Fruit fly (Drosophila melanogaster): ENCODE measurements around the gene CG18473.

The CG18473 gene

DNA sequence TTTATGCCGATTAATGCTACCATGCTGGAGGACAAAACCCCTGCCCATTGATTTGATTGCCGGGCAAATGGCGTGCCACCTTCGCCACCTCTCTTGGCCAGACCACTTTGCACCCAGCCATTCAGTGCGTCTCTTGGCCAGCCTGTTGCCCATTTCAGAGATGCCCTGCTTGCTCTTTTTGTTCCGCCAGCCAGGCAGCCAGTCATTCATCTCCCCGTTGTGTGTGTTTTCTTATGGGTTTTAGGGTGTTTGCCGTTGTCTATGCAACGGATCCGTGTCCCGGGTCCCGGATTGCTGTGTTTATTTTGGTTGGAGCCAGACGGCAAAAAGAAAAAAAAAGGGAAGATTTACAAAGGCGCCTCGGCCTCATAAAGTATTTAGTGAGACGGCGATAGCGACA, 32.9 kb downstream of the CG18473 start:
- no peak for TF ChIP-seq bab1 (GFP tag; optimal IDR thresholded peaks at IDR 0.05)
- no peak for TF ChIP-seq Crg-1 (GFP tag; optimal IDR thresholded peaks at IDR 0.05)
- no peak for TF ChIP-seq Hr96 (GFP tag; optimal IDR thresholded peaks at IDR 0.05)
- TF ChIP-seq CG14711 (tag; optimal IDR thresholded peaks at IDR 0.05), result no peak
- TF ChIP-seq ovo (GFP tag; optimal IDR thresholded peaks at IDR 0.05), result no peak
- TF ChIP-seq toe (GFP tag; optimal IDR thresholded peaks at IDR 0.05), result no peak
- no peak for TF ChIP-seq Mnt (GFP tag; optimal IDR thresholded peaks at IDR 0.05)
- no peak for TF ChIP-seq CG12768 (GFP tag; optimal IDR thresholded peaks at IDR 0.05)
- TF ChIP-seq CG7045 (GFP tag; optimal IDR thresholded peaks at IDR 0.05), result no peak

- TF ChIP-seq CG7101 (tag; optimal IDR thresholded peaks at IDR 0.05) (no peak), cnc (optimal IDR thresholded peaks at IDR 0.05) (no peak), Mnt (GFP tag; optimal IDR thresholded peaks at IDR 0.05) (no peak), cic (GFP tag; optimal IDR thresholded peaks at IDR 0.05) (no peak), CG5204 (GFP tag; optimal IDR thresholded peaks at IDR 0.05) (no peak), bab1 (GFP tag; optimal IDR thresholded peaks at IDR 0.05) (no peak)
These were observed 34.8 kb downstream of the CG18473 start, which contains the start of gene Or85f for dm6 chr3R:9397890-9398289. Gene Or85f, plus strand, starts transcription at chr3R:9398190.

dm6 chr3R:9399074-9399473, 36.0 kb downstream of the CG18473 start:
- TF ChIP-seq Crg-1 (GFP tag; optimal IDR thresholded peaks at IDR 0.05), result no peak
- no peak for TF ChIP-seq CG5204 (GFP tag; optimal IDR thresholded peaks at IDR 0.05)
- TF ChIP-seq Clk (GFP tag; optimal IDR thresholded peaks at IDR 0.05), result no peak

DNA sequence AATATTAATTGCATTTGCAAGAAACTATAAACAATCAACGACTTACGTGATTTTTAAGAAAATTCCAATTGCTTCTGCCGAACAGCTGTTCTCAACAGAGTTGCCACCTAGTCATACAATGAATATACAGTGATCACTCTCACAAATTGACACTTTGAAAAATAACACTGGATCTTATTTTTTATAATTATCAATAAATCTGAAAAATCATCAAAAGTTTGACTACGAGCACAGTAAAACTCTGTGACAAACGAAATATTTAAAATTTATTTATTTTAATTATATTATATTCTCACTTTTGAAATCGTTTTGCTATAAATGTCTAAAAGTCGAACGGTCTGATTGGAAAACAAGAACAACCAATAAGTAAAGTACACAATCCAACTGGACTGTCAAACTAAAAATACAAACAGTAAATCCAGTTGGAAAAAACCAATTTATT, 36.9 kb downstream of the CG18473 start, which contains the start of gene CG34117:
TSS of gene CG34117 (minus strand) at position 103 of the 442 bp plus-strand sequence.
- TF ChIP-seq ovo (GFP tag; optimal IDR thresholded peaks at IDR 0.05) (no peak), CG33017 (tag; optimal IDR thresholded peaks at IDR 0.05) (peak; percentile 76), CG7045 (GFP tag; optimal IDR thresholded peaks at IDR 0.05) (peak; percentile 65), CG7101 (tag; optimal IDR thresholded peaks at IDR 0.05) (peak; percentile 89), Mnt (GFP tag; optimal IDR thresholded peaks at IDR 0.05) (peak; percentile 62), toe (GFP tag; optimal IDR thresholded peaks at IDR 0.05) (peak; percentile 62), CG1620 (GFP tag; optimal IDR thresholded peaks at IDR 0.05) (peak; percentile 69), CG14711 (tag; optimal IDR thresholded peaks at IDR 0.05) (peak; percentile 84), bab1 (GFP tag; optimal IDR thresholded peaks at IDR 0.05) (peak; percentile 93), CG11617 (GFP tag; optimal IDR thresholded peaks at IDR 0.05) (peak; percentile 82), pad (GFP tag; optimal IDR thresholded peaks at IDR 0.05) (peak; percentile 56), CG12768 (GFP tag; optimal IDR thresholded peaks at IDR 0.05) (peak; percentile 72), Clk (GFP tag; optimal IDR thresholded peaks at IDR 0.05) (peak; percentile 5), CG5204 (GFP tag; optimal IDR thresholded peaks at IDR 0.05) (peak; percentile 52), tj (GFP tag; optimal IDR thresholded peaks at IDR 0.05) (peak; percentile 52), cic (GFP tag; optimal IDR thresholded peaks at IDR 0.05) (no peak), kay (GFP tag; ENCODE audit: borderline replicate concordance) (no peak), cnc (optimal IDR thresholded peaks at IDR 0.05) (no peak), Crg-1 (GFP tag; optimal IDR thresholded peaks at IDR 0.05) (peak; percentile 70), Hr96 (GFP tag; optimal IDR thresholded peaks at IDR 0.05) (peak; percentile 34)

dm6 chr3R:9401127-9401603, 38.1 kb downstream of the CG18473 start, which contains the start of the genes RpL34b and CG8132:
Gene RpL34b, minus strand, starts transcription at chr3R:9401226.
Gene CG8132, plus strand, starts transcription at chr3R:9401495.
- TF ChIP-seq CG5204 (GFP tag; optimal IDR thresholded peaks at IDR 0.05), result peak; percentile 96
- peak; percentile 97 for TF ChIP-seq toe (GFP tag; optimal IDR thresholded peaks at IDR 0.05)
- TF ChIP-seq bab1 (GFP tag; optimal IDR thresholded peaks at IDR 0.05), result peak; percentile 97
- peak; percentile 100 for TF ChIP-seq Mnt (GFP tag; optimal IDR thresholded peaks at IDR 0.05)
- peak; percentile 88 for TF ChIP-seq cic (GFP tag; optimal IDR thresholded peaks at IDR 0.05)
- peak; percentile 97 for TF ChIP-seq CG11617 (GFP tag; optimal IDR thresholded peaks at IDR 0.05)
- TF ChIP-seq CG33017 (tag; optimal IDR thresholded peaks at IDR 0.05), result peak; percentile 97
- TF ChIP-seq Clk (GFP tag; optimal IDR thresholded peaks at IDR 0.05), result peak; percentile 94
- TF ChIP-seq CG7045 (GFP tag; optimal IDR thresholded peaks at IDR 0.05), result peak; percentile 95
- no peak for TF ChIP-seq cnc (optimal IDR thresholded peaks at IDR 0.05)
- TF ChIP-seq CG7101 (tag; optimal IDR thresholded peaks at IDR 0.05), result peak; percentile 98
- TF ChIP-seq ovo (GFP tag; optimal IDR thresholded peaks at IDR 0.05), result peak; percentile 98
- TF ChIP-seq CG12768 (GFP tag; optimal IDR thresholded peaks at IDR 0.05), result peak; percentile 95
- peak; percentile 87 for TF ChIP-seq tj (GFP tag; optimal IDR thresholded peaks at IDR 0.05)
- peak; percentile 99 for TF ChIP-seq CG1620 (GFP tag; optimal IDR thresholded peaks at IDR 0.05)
- TF ChIP-seq CG14711 (tag; optimal IDR thresholded peaks at IDR 0.05), result peak; percentile 94
- TF ChIP-seq Crg-1 (GFP tag; optimal IDR thresholded peaks at IDR 0.05), result peak; percentile 97
- no peak for TF ChIP-seq kay (GFP tag; ENCODE audit: borderline replicate concordance)
- peak; percentile 98 for TF ChIP-seq Hr96 (GFP tag; optimal IDR thresholded peaks at IDR 0.05)
- TF ChIP-seq pad (GFP tag; optimal IDR thresholded peaks at IDR 0.05), result peak; percentile 91

DNA sequence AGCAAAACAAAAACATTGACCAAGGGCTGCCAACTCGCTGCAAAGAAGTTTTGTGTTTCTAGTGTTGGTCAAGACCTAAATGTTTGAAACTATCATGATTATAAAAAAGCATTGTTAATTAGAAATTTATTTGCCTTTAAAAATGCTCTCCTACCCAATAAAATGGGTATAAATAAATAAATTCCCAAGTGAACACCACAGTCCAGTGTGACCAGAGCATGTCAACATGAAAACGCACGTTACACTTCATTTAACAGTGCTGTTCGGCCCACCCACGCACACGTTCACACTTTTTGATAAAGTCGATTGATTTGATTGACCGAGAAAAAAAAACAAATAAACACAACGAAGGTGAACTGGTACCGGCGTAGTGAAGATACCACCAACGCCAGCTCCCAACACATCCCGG, 41.0 kb downstream of the CG18473 start, which contains the start of the genes CG9356, BBIP1 and CG8135:
TSS of gene CG9356 (minus strand) at position 166 of the 409 bp plus-strand sequence.
TSS of gene BBIP1 (plus strand) at position 282 of the 409 bp plus-strand sequence.
TSS of gene CG8135 (plus strand) at position 282 of the 409 bp plus-strand sequence.
- peak; percentile 87 for TF ChIP-seq bab1 (GFP tag; optimal IDR thresholded peaks at IDR 0.05)
- peak; percentile 79 for TF ChIP-seq CG14711 (tag; optimal IDR thresholded peaks at IDR 0.05)
- peak; percentile 76 for TF ChIP-seq Crg-1 (GFP tag; optimal IDR thresholded peaks at IDR 0.05)
- TF ChIP-seq CG11617 (GFP tag; optimal IDR thresholded peaks at IDR 0.05), result peak; percentile 83
- TF ChIP-seq CG1620 (GFP tag; optimal IDR thresholded peaks at IDR 0.05), result peak; percentile 89
- peak; percentile 81 for TF ChIP-seq toe (GFP tag; optimal IDR thresholded peaks at IDR 0.05)
- peak; percentile 78 for TF ChIP-seq CG7101 (tag; optimal IDR thresholded peaks at IDR 0.05)
- peak; percentile 59 for TF ChIP-seq pad (GFP tag; optimal IDR thresholded peaks at IDR 0.05)
- TF ChIP-seq CG7045 (GFP tag; optimal IDR thresholded peaks at IDR 0.05), result peak; percentile 49
- TF ChIP-seq cnc (optimal IDR thresholded peaks at IDR 0.05), result no peak
- peak; percentile 62 for TF ChIP-seq cic (GFP tag; optimal IDR thresholded peaks at IDR 0.05)
- no peak for TF ChIP-seq CG5204 (GFP tag; optimal IDR thresholded peaks at IDR 0.05)
- peak; percentile 36 for TF ChIP-seq CG33017 (tag; optimal IDR thresholded peaks at IDR 0.05)
- TF ChIP-seq kay (GFP tag; ENCODE audit: borderline replicate concordance), result no peak
- no peak for TF ChIP-seq Hr96 (GFP tag; optimal IDR thresholded peaks at IDR 0.05)
- TF ChIP-seq CG12768 (GFP tag; optimal IDR thresholded peaks at IDR 0.05), result peak; percentile 76
- TF ChIP-seq Clk (GFP tag; optimal IDR thresholded peaks at IDR 0.05), result peak; percentile 19
- TF ChIP-seq ovo (GFP tag; optimal IDR thresholded peaks at IDR 0.05), result peak; percentile 73
- TF ChIP-seq Mnt (GFP tag; optimal IDR thresholded peaks at IDR 0.05), result peak; percentile 89
- TF ChIP-seq tj (GFP tag; optimal IDR thresholded peaks at IDR 0.05), result peak; percentile 95

All from whole organism, adult.